Worm (Caenorhabditis elegans): ENCODE data around the gene F58F12.3.

F58F12.3 gene

ce11 chrII:6391195-6391594 lies at the start of gene F58F12.3:
Gene F58F12.3 (minus strand): TSS chrII:6391295.
- TF ChIP-seq daf-12 (tag; optimal IDR thresholded peaks at IDR 0.05): no peak
- TF ChIP-seq hlh-11 (tag; optimal IDR thresholded peaks at IDR 0.05): no peak
- TF ChIP-seq unc-130 (GFP tag; optimal IDR thresholded peaks at IDR 0.05): no peak
- no peak for TF ChIP-seq tag-97 (GFP tag; IDR thresholded peaks at IDR 0.05)
- no peak for TF ChIP-seq nhr-102 (tag; optimal IDR thresholded peaks at IDR 0.05)
- no peak for TF ChIP-seq F44E2.7 (GFP tag; IDR thresholded peaks at IDR 0.05)
- TF ChIP-seq ceh-32 (tag; optimal IDR thresholded peaks at IDR 0.05; ENCODE audit: poor library complexity): no peak
- no peak for TF ChIP-seq dmd-6 (GFP tag; IDR thresholded peaks at IDR 0.05)
- TF ChIP-seq T20F7.1 (GFP tag; optimal IDR thresholded peaks at IDR 0.05): no peak
- TF ChIP-seq F10B5.3 (tag; optimal IDR thresholded peaks at IDR 0.05): no peak
- TF ChIP-seq zip-2 (tag; optimal IDR thresholded peaks at IDR 0.05): no peak
- TF ChIP-seq ceh-28 (tag; optimal IDR thresholded peaks at IDR 0.05): no peak
- TF ChIP-seq lir-3 (tag; optimal IDR thresholded peaks at IDR 0.05): no peak
- no peak for TF ChIP-seq mes-2 (tag; optimal IDR thresholded peaks at IDR 0.05; ENCODE audit: poor library complexity, severe bottlenecking)
- no peak for TF ChIP-seq T26A8.4 (GFP tag; IDR thresholded peaks at IDR 0.05)

- no peak for TF ChIP-seq php-3 (GFP tag; IDR thresholded peaks at IDR 0.05)
- no peak for TF ChIP-seq ztf-7 (tag; optimal IDR thresholded peaks at IDR 0.05)
- no peak for TF ChIP-seq nhr-237 (tag; optimal IDR thresholded peaks at IDR 0.05)
- TF ChIP-seq zfp-3 (GFP tag; conservative IDR thresholded peaks at IDR 0.05): no peak
- peak; percentile 81 for TF ChIP-seq aha-1 (tag)
- no peak for TF ChIP-seq Y105C5A.15 (GFP tag; IDR thresholded peaks at IDR 0.05)
- no peak for TF ChIP-seq snpc-4 (tag; optimal IDR thresholded peaks at IDR 0.05)
These were observed 45.8 kb upstream of the F58F12.3 start for ce11 chrII:6436845-6437244.

- TF ChIP-seq nhr-6 (tag; optimal IDR thresholded peaks at IDR 0.05) (no peak), F37D6.2 (tag; optimal IDR thresholded peaks at IDR 0.05) (no peak), unc-39 (tag; optimal IDR thresholded peaks at IDR 0.05) (no peak), dve-1 (tag; optimal IDR thresholded peaks at IDR 0.05; ENCODE audit: insufficient read depth) (no peak), ces-1 (GFP tag; optimal IDR thresholded peaks at IDR 0.05) (no peak), madf-5 (GFP tag; IDR thresholded peaks at IDR 0.05) (no peak)
These were observed 34.9 kb upstream of the F58F12.3 start, which contains the start of gene col-75 for ce11 chrII:6425993-6426392. Gene col-75 (plus strand): TSS chrII:6426293.

DNA sequence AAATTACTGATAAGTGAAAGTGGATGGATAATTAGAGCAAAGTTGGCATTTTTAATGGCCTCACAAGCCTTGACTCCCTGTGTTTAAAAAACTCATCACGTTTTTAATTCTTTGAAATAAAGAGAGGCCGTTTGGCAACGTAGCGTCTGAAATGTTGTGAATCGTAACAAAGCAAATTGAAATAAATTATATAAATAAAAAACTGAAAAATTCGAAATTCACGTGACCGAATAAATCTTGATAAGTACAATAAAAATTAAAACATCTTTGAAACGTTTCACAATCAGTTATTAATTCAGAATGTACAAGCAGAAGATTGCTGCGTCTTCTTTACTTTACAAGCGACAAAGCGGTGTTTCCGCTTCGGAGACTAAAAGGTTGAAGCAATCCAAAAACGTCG lies 31.7 kb upstream of the F58F12.3 start, which contains the start of gene K03H9.3:
Gene K03H9.3 (plus strand): TSS at position 301 of the 400 bp plus-strand sequence.
- TF ChIP-seq ceh-32 (tag; optimal IDR thresholded peaks at IDR 0.05; ENCODE audit: poor library complexity): no peak
- no peak for TF ChIP-seq mep-1 (tag; optimal IDR thresholded peaks at IDR 0.05)
- no peak for TF ChIP-seq ceh-44 (GFP tag; IDR thresholded peaks at IDR 0.05)
- TF ChIP-seq unc-130 (GFP tag; optimal IDR thresholded peaks at IDR 0.05): no peak
- TF ChIP-seq ctbp-1 (GFP tag; IDR thresholded peaks at IDR 0.05): no peak
- no peak for TF ChIP-seq daf-19 (GFP tag; conservative IDR thresholded peaks at IDR 0.05)
- no peak for TF ChIP-seq ztf-7 (tag; optimal IDR thresholded peaks at IDR 0.05)
- TF ChIP-seq ztf-11 (tag; optimal IDR thresholded peaks at IDR 0.05): no peak
- TF ChIP-seq dmd-6 (GFP tag; IDR thresholded peaks at IDR 0.05): no peak
- no peak for TF ChIP-seq lin-39 (tag; optimal IDR thresholded peaks at IDR 0.05)
- no peak for TF ChIP-seq dmd-8 (GFP tag; IDR thresholded peaks at IDR 0.05)
- TF ChIP-seq lin-38 (GFP tag; IDR thresholded peaks at IDR 0.05): no peak
- TF ChIP-seq ceh-28 (tag; optimal IDR thresholded peaks at IDR 0.05): no peak
- no peak for TF ChIP-seq zfp-2 (tag; optimal IDR thresholded peaks at IDR 0.05)
- TF ChIP-seq skn-1 (tag; optimal IDR thresholded peaks at IDR 0.05): no peak
- TF ChIP-seq unc-62 (GFP tag; optimal IDR thresholded peaks at IDR 0.05 in 1 of 2): no peak
- TF ChIP-seq unc-62 (tag; optimal IDR thresholded peaks at IDR 0.05): no peak
